Fruit fly (Drosophila melanogaster) whole organism: Measurements from ENCODE around the gene CG10877.
A peak's percentile ranks its signal among the peaks of the same experiment; 100 is the strongest.

Experiments used
- CG8478 ChIP-seq: fragments of >200 bp; optimal IDR thresholded peaks from 2 replicates; lab custom pipeline; 2018; ENCODE audit warnings: inconsistent platforms
- Dll ChIP-seq: fragments of >200 bp; optimal IDR thresholded peaks from 2 replicates; lab custom pipeline; 2017
- EcR ChIP-seq, 2 experiments: fragments of >200 bp; optimal IDR thresholded peaks; 2 replicates each; lab custom pipeline; 2017; ENCODE audit warnings: missing biosample characterization in 2 of 2, missing genetic modification characterization in 2 of 2, missing genetic modification reagents in 2 of 2
- pan ChIP-seq: fragments of >200 bp; optimal IDR thresholded peaks from 2 replicates; lab custom pipeline; 2017
- psq ChIP-seq: fragments of >200 bp; optimal IDR thresholded peaks from 2 replicates; lab custom pipeline; 2017
- usp ChIP-seq: fragments of >200 bp; optimal IDR thresholded peaks from 2 replicates; lab custom pipeline; 2017; ENCODE audit warnings: missing biosample characterization, missing genetic modification characterization, mixed read lengths

Gene CG10877

dm6 chr3R:20576789-20577188, 12.9 kb upstream of the CG10877 start, which contains the start of the genes TFAM and CG5412:
Gene TFAM (minus strand): TSS chr3R:20577010.
Gene CG5412 (plus strand): TSS chr3R:20577053.
- TF ChIP-seq EcR (GFP tag; optimal IDR thresholded peaks at IDR 0.05; lab: Kevin White, UChicago) (no peak), psq (lab: Kevin White, UChicago) (no peak), pan (no peak), Dll (lab: Kevin White, UChicago) (no peak), CG8478 (lab: Kevin White, UChicago) (no peak), usp (no peak)

- TF ChIP-seq pan (no peak), psq (lab: Kevin White, UChicago) (no peak), EcR (GFP tag; optimal IDR thresholded peaks at IDR 0.05; lab: Kevin White, UChicago) (no peak), CG8478 (lab: Kevin White, UChicago) (no peak), usp (no peak), Dll (lab: Kevin White, UChicago) (no peak)
Measured at dm6 chr3R:20574535-20574980, 10.7 kb upstream of the CG10877 start.

DNA sequence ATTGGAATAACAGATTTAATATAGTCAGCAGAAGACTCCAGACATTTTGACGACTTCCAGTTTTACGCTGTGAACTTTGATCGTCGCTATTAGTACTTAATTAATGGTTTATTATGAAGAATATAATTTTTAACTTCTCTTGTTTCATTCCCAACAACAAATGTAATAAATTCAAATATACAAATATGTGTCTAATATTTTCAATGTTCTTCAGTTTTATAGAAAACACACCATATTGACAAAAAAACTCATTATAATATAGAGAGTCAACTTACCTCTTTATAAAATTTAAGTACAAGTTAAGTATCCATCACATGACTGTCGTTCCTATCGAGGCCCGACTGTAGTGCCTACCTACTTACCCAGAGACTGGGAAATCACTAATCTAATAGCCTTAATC, 9.5 kb upstream of the CG10877 start:
- TF ChIP-seq CG8478 (lab: Kevin White, UChicago) (no peak), usp (no peak), Dll (lab: Kevin White, UChicago) (no peak), pan (no peak), EcR (GFP tag; optimal IDR thresholded peaks at IDR 0.05; lab: Kevin White, UChicago) (no peak), psq (lab: Kevin White, UChicago) (no peak)

- TF ChIP-seq usp (no peak), CG8478 (lab: Kevin White, UChicago) (no peak), Dll (lab: Kevin White, UChicago) (no peak), EcR (GFP tag; optimal IDR thresholded peaks at IDR 0.05; lab: Kevin White, UChicago) (no peak), psq (lab: Kevin White, UChicago) (no peak)
Measured at dm6 chr3R:20567507-20568222, 3.8 kb upstream of the CG10877 start.

DNA sequence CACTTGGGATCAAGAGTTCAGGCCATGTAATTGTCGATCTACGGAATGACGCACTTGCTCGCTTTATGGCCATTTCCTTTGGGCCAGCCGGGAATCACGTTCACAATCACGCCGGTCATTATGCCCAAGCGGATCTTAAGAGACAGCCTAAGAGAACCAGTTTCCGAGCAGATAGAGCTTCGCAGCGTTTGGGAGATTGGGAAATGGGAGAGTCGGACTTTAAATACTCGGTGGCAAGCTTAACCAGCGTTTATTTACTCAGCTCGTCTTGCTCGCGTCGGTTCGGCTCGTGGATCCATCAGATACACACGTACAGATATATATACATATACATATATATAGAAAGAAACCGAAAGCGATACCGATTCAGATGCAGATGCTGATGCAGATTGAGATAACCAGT, 1.7 kb upstream of the CG10877 start:
- TF ChIP-seq CG8478 (lab: Kevin White, UChicago) (no peak), EcR (GFP tag; optimal IDR thresholded peaks at IDR 0.05; lab: Kevin White, UChicago) (no peak), usp (no peak), pan (no peak), psq (lab: Kevin White, UChicago) (no peak), Dll (lab: Kevin White, UChicago) (peak; percentile 20)

DNA sequence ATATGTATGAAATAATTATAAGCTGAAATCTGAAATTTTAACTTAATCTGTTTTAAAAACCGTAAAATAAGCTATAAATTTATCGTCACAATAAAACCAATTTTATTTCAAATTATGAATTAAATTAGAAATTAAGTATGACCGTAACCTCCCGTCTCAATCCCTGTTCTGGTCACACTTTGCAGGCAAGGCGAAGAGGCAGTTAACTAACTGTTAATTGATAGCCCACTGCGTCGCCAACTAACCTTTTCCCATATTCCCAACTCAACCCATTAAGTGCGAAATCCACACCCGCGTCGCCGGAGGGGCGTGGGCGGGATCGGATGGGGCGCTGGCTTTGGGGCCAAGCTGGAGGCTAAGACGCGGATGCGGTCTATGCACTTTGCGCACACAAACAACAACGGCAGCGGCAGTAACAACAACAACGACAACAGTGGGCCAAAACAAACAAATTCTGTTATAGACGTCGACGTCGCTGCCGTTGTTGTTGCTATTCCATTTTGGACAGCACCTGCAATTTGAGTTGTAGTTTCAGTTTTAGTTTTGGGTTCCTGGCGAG, 3.1 kb downstream of the CG10877 start, which contains the start of gene CG5191:
TSS of gene CG5191 (plus strand) at position 198 of the 559 bp plus-strand sequence.
- no peak for TF ChIP-seq EcR (GFP tag; optimal IDR thresholded peaks at IDR 0.05; lab: Kevin White, UChicago)
- no peak for TF ChIP-seq pan
- no peak for TF ChIP-seq Dll (lab: Kevin White, UChicago)
- no peak for TF ChIP-seq usp
- no peak for TF ChIP-seq CG8478 (lab: Kevin White, UChicago)
- TF ChIP-seq psq (lab: Kevin White, UChicago) = no peak

dm6 chr3R:20560019-20560667, 3.7 kb downstream of the CG10877 start, which contains the start of gene CG15922:
Gene CG15922 (minus strand): TSS chr3R:20560280.
- no peak for TF ChIP-seq psq (lab: Kevin White, UChicago)
- no peak for TF ChIP-seq pan
- TF ChIP-seq usp = no peak
- no peak for TF ChIP-seq EcR (GFP tag; optimal IDR thresholded peaks at IDR 0.05; lab: Kevin White, UChicago)
- TF ChIP-seq Dll (lab: Kevin White, UChicago) = no peak
- TF ChIP-seq CG8478 (lab: Kevin White, UChicago) = no peak

dm6 chr3R:20558106-20558489, 5.8 kb downstream of the CG10877 start:
- no peak for TF ChIP-seq psq (lab: Kevin White, UChicago)
- TF ChIP-seq pan = no peak
- no peak for TF ChIP-seq usp
- no peak for TF ChIP-seq Dll (lab: Kevin White, UChicago)
- TF ChIP-seq EcR (GFP tag; optimal IDR thresholded peaks at IDR 0.05; lab: Kevin White, UChicago) = no peak
- TF ChIP-seq CG8478 (lab: Kevin White, UChicago) = no peak

DNA sequence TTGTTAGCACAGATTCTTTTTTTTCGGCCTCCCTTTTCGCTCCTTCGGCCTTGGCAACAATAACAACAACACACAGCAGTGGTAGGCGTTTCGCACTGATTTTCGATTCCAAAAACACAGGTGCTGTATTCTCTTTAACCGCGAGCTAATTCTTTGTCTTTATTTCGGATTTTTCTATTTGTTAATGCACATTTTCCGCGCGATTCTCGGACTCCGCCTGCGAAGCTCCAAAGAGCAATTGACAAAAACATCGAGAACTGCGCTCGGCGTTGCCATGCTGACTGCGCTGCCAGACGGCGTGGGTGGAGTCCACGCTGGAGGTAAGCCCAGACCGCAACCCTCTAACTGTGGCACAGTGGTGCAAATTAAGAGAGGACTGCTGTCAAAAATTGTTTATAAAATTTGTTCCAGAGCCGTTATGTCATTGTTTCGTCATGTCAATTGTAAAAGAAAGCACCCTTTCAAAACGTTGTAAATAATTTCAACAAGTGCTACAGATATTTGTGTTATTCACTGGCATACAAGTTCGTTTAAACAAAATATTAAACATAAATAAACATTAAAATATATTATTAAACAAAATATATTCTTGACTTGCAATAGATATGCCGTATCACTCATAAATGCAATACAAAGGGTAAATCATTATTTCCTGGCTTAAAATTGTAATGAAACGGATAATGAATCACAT, 6.3 kb downstream of the CG10877 start, which contains the start of the genes DPCoAC and CG5180:
TSS of gene DPCoAC (minus strand) at position 253 of the 691 bp plus-strand sequence.
TSS of gene CG5180 (plus strand) at position 516 of the 691 bp plus-strand sequence.
- TF ChIP-seq Dll (lab: Kevin White, UChicago) = no peak
- TF ChIP-seq CG8478 (lab: Kevin White, UChicago) = no peak
- no peak for TF ChIP-seq EcR (GFP tag; optimal IDR thresholded peaks at IDR 0.05; lab: Kevin White, UChicago)
- TF ChIP-seq usp = no peak
- no peak for TF ChIP-seq psq (lab: Kevin White, UChicago)
- no peak for TF ChIP-seq pan

DNA sequence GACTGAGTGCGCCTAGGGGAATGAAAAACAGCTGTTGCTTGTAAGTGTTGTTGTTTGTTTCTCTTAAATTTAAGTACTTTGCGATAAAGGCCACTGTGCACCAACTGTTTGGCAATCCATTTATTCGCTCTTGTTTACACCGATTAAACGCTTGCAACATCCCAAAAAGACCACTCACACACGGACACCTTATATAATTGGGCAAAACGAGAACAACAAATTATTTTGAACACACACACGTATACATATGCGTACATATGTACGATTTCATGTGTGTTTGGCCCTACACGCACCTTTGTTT, 6.8 kb downstream of the CG10877 start:
- TF ChIP-seq Dll (lab: Kevin White, UChicago) (no peak), usp (no peak)

- TF ChIP-seq usp = no peak
- no peak for TF ChIP-seq EcR (GFP tag; optimal IDR thresholded peaks at IDR 0.05; lab: Kevin White, UChicago)
Measured at dm6 chr3R:20556281-20557113, 7.4 kb downstream of the CG10877 start.
